Fruit fly (Drosophila melanogaster): ENCODE results near the gene CG6565.

Gene CG6565

DNA sequence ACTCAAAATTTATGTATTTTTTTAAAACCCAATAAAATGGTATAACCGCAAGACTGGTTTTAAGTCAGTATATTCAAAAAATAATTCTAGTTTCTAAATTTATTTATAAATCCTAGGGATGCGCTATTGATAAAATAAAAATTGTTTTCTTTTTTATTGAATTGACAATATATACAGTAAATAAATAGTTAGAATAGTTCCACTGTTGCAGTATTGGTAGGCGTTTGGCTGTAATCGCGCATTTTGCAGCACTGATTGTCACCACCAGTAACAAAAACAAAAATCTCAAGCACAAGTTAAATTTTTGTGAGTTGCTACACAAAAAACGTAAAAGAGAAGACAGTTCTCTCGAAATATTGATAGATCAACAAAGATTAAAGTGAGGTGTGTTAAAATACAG is 4.9 kb upstream of the CG6565 start, which contains the start of gene CG31855 (continued):
- peak; percentile 74 for TF ChIP-seq pho (GFP tag; optimal IDR thresholded peaks at IDR 0.05)

dm6 chr2L:13370762-13371161 is 3.1 kb upstream of the CG6565 start, which contains the start of gene ND-B22:
Gene ND-B22 (minus strand): TSS chr2L:13371110.
- TF ChIP-seq HmgZ (tag; optimal IDR thresholded peaks at IDR 0.05) (peak; percentile 65), CG6689 (GFP tag; IDR thresholded peaks at IDR 0.05) (no peak), bbx (GFP tag; IDR thresholded peaks at IDR 0.05; ENCODE audit: partially characterized antibody) (peak; percentile 41), Abd-B (GFP tag; optimal IDR thresholded peaks at IDR 0.05) (no peak), vfl (GFP tag; optimal IDR thresholded peaks at IDR 0.05) (no peak), Dp (GFP tag; optimal IDR thresholded peaks at IDR 0.05) (peak; percentile 88), row (GFP tag; IDR thresholded peaks at IDR 0.05) (peak; percentile 31; the same call in 1 of the 3 replicates), stc (GFP tag; IDR thresholded peaks at IDR 0.05) (no peak), CHES-1-like (GFP tag; optimal IDR thresholded peaks at IDR 0.05) (no peak), CG32772 (GFP tag; IDR thresholded peaks at IDR 0.05) (no peak), abd-A (tag; optimal IDR thresholded peaks at IDR 0.05) (no peak), croc (GFP tag; conservative IDR thresholded peaks at IDR 0.05) (no peak), sug (tag; optimal IDR thresholded peaks at IDR 0.05) (peak; percentile 53), CG31441 (GFP tag; IDR thresholded peaks at IDR 0.05) (peak; percentile 39; the same call in 1 of the 2 replicates), mam (GFP tag; optimal IDR thresholded peaks at IDR 0.05) (peak; percentile 58), CG4424 (GFP tag; optimal IDR thresholded peaks at IDR 0.05) (peak; percentile 26), ERR (GFP tag; optimal IDR thresholded peaks at IDR 0.05) (no peak), Adf1 (GFP tag; IDR thresholded peaks at IDR 0.05) (no peak; the same call in 1 of the 2 replicates), kah (GFP tag; optimal IDR thresholded peaks at IDR 0.05) (no peak), CG17361 (GFP tag; IDR thresholded peaks at IDR 0.05) (peak; percentile 39; the same call in 1 of the 3 replicates), NC2α (GFP tag; optimal IDR thresholded peaks at IDR 0.05) (no peak), CG2199 (GFP tag; IDR thresholded peaks at IDR 0.05) (no peak), Rx (GFP tag; IDR thresholded peaks at IDR 0.05) (peak; percentile 35), dpn (GFP tag; optimal IDR thresholded peaks at IDR 0.05) (peak; percentile 38 to 51), CG5180 (GFP tag; optimal IDR thresholded peaks at IDR 0.05) (no peak), CG1832 (GFP tag; optimal IDR thresholded peaks at IDR 0.05) (no peak), Elba2 (GFP tag; optimal IDR thresholded peaks at IDR 0.05) (no peak), danr (GFP tag; IDR thresholded peaks at IDR 0.05) (no peak), Dll (GFP tag; IDR thresholded peaks at IDR 0.05; ENCODE audit: partially characterized antibody) (peak; percentile 37; the same call in 1 of the 4 replicates), wdn (GFP tag; IDR thresholded peaks at IDR 0.05) (peak; percentile 22; the same call in 1 of the 2 replicates), CG1603 (tag; optimal IDR thresholded peaks at IDR 0.05) (peak; percentile 46), D19A (tag; optimal IDR thresholded peaks at IDR 0.05) (peak; percentile 27), stwl (tag; optimal IDR thresholded peaks at IDR 0.05) (peak; percentile 96), CG14710 (tag; optimal IDR thresholded peaks at IDR 0.05) (peak; percentile 42), vvl (GFP tag; IDR thresholded peaks at IDR 0.05) (peak; percentile 83), Bdp1 (GFP tag; optimal IDR thresholded peaks at IDR 0.05) (peak; percentile 66), CG7963 (GFP tag; IDR thresholded peaks at IDR 0.05; ENCODE audit: partially characterized antibody) (peak; percentile 16; the same call in 1 of the 3 replicates), lab (GFP tag; optimal IDR thresholded peaks at IDR 0.05) (peak; percentile 57), p53 (GFP tag; optimal IDR thresholded peaks at IDR 0.05) (no peak), sqz (GFP tag; optimal IDR thresholded peaks at IDR 0.05) (no peak), slbo (GFP tag; IDR thresholded peaks at IDR 0.05) (peak; percentile 69), Hr39 (optimal IDR thresholded peaks at IDR 0.05) (no peak), fu2 (GFP tag; optimal IDR thresholded peaks at IDR 0.05) (peak; percentile 25), kni (GFP tag; optimal IDR thresholded peaks at IDR 0.05) (no peak), pho (GFP tag; optimal IDR thresholded peaks at IDR 0.05) (no peak), Ptx1 (GFP tag; IDR thresholded peaks at IDR 0.05) (peak; percentile 36; the same call in 1 of the 2 replicates), CG2678 (tag; optimal IDR thresholded peaks at IDR 0.05) (peak; percentile 28), jing (GFP tag; optimal IDR thresholded peaks at IDR 0.05) (no peak), Sox100B (GFP tag; optimal IDR thresholded peaks at IDR 0.05) (no peak)
